Worm (Caenorhabditis elegans) whole organism, L1 larva: ENCODE data around the gene Y45F10D.2.
A peak's percentile ranks its signal among the peaks of the same experiment; 100 is the strongest.

ENCODE experiments used
- aly-2 ChIP-seq: fragments of 150-350 bp; optimal IDR thresholded peaks from 2 replicates; lab custom pipeline; 2014; ENCODE audit warnings: missing biosample characterization, missing genetic modification characterization
- ceh-82 ChIP-seq, 3 experiments: fragments of 150-350 bp in 1 of 3; sonication (generic microtip) in 2 of 3; optimal IDR thresholded peaks; 2 replicates each; lab custom pipeline; 2014 to 2017; ENCODE audit warnings: missing biosample characterization in 3 of 3, missing genetic modification characterization in 3 of 3
- lin-13 ChIP-seq: fragments of 150-350 bp; optimal IDR thresholded peaks from 2 replicates; lab custom pipeline; 2014; ENCODE audit warnings: missing biosample characterization, missing genetic modification reagents, missing genetic modification characterization
- lir-3 ChIP-seq: sonication (generic microtip); optimal IDR thresholded peaks from 2 replicates; lab custom pipeline; 2016; ENCODE audit warnings: mild to moderate bottlenecking, missing genetic modification characterization, moderate library complexity, missing compliant biosample characterization; ENCODE audit not compliant: poor library complexity
- nhr-11 ChIP-seq: fragments of 150-350 bp; optimal IDR thresholded peaks from 2 replicates; lab custom pipeline; 2014; ENCODE audit warnings: missing biosample characterization, missing genetic modification characterization
- pag-3 ChIP-seq: sonication (generic microtip); optimal IDR thresholded peaks from 2 replicates; lab custom pipeline; 2017; ENCODE audit warnings: missing genetic modification characterization, mild to moderate bottlenecking, missing compliant biosample characterization, antibody characterized with exemption, borderline replicate concordance; ENCODE audit not compliant: insufficient read depth
- unc-86 ChIP-seq: sonication (generic microtip); optimal IDR thresholded peaks from 2 replicates; lab custom pipeline; 2016; ENCODE audit warnings: missing genetic modification characterization, missing compliant biosample characterization

- TF ChIP-seq ceh-82 (tag; optimal IDR thresholded peaks at IDR 0.05; lab: Kevin White, UChicago) = peak in 1 of 3 experiments; percentile 38
- no peak for TF ChIP-seq aly-2 (tag; lab: Kevin White, UChicago)
- TF ChIP-seq nhr-11 (tag; lab: Kevin White, UChicago) = no peak
- TF ChIP-seq pag-3 (tag; lab: Kevin White, UChicago) = no peak
- TF ChIP-seq lin-13 (GFP tag; lab: Kevin White, UChicago) = peak; percentile 39
- no peak for TF ChIP-seq unc-86 (tag; lab: Kevin White, UChicago)
- peak; percentile 77 for TF ChIP-seq lir-3 (tag; lab: Kevin White, UChicago)
These were observed 8.9 kb upstream of the Y45F10D.2 start, which contains the start of gene iscu-1 for ce11 chrIV:13783237-13784012.
